Worm (Caenorhabditis elegans): Measurements from ENCODE around the gene sqv-2.

- no peak for TF ChIP-seq him-1 (tag; optimal IDR thresholded peaks at IDR 0.05)
- no peak for TF ChIP-seq W03F9.2 (tag; optimal IDR thresholded peaks at IDR 0.05)
- TF ChIP-seq dao-5 (tag; optimal IDR thresholded peaks at IDR 0.05) = no peak
Observed at ce11 chrII:2867701-2868100, 26.5 kb downstream of the sqv-2 start, which contains the start of gene Y110A2AL.2.

All from whole organism, L4/young adult.